Worm (Caenorhabditis elegans): ENCODE measurements around the gene ZK643.6.

DNA sequence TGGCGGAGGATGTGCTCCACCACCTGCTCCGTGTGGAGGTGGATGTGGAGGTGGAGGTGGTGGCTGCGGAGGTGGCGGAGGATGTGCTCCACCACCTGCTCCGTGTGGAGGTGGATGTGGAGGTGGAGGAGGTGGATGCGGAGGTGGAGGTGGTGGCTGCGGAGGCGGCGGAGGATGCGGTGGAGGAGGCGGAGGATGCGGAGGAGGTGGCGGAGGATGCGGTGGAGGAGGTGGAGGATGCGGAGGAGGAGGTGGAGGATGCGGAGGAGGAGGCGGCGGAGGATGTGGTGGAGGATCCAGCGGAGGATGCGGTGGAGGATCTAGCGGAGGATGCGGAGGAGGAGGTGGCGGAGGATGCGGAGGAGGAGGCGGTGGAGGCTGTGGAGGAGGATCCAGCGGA lies 1.9 kb upstream of the ZK643.6 start:
- TF ChIP-seq flt-1 (GFP tag; IDR thresholded peaks at IDR 0.05) (no peak), scrt-1 (GFP tag; IDR thresholded peaks at IDR 0.05) (no peak), aly-1 (tag; optimal IDR thresholded peaks at IDR 0.05) (no peak), tbx-11 (GFP tag; IDR thresholded peaks at IDR 0.05) (no peak), ama-1 (optimal IDR thresholded peaks at IDR 0.05) (no peak), B0310.2 (tag; optimal IDR thresholded peaks at IDR 0.05) (no peak), F13C5.2 (tag; optimal IDR thresholded peaks at IDR 0.05) (no peak), ceh-36 (tag; optimal IDR thresholded peaks at IDR 0.05) (no peak), ets-7 (tag; optimal IDR thresholded peaks at IDR 0.05) (no peak), sea-1 (GFP tag; conservative IDR thresholded peaks at IDR 0.05) (no peak), hmbx-1 (tag; optimal IDR thresholded peaks at IDR 0.05) (no peak), tbx-37 (GFP tag; conservative IDR thresholded peaks at IDR 0.05) (no peak), ceh-13 (GFP tag; optimal IDR thresholded peaks at IDR 0.05) (no peak), pes-1 (GFP tag; IDR thresholded peaks at IDR 0.05) (no peak)
